Worm (Caenorhabditis elegans) whole organism, midembryonic: ENCODE results near the gene R10E8.6.

Experiments used
- T22C8.4 ChIP-seq: fragments of 200-800 bp; sonication (Bioruptor generic); IDR thresholded peaks from 2 replicates; pipeline ENCODE4 v1.3.6; 2022; ENCODE audit warnings: missing genetic modification characterization, missing compliant biosample characterization
- flt-1 ChIP-seq: fragments of 200-800 bp; sonication (Bioruptor generic); IDR thresholded peaks from 2 replicates; pipeline ENCODE4 v1.3.6; 2022; ENCODE audit warnings: missing genetic modification characterization, missing compliant biosample characterization
- ref-1 ChIP-seq: fragments of 200-800 bp; sonication (Bioruptor generic); conservative IDR thresholded peaks from 2 replicates; pipeline ENCODE4 v1.3.6; 2022; ENCODE audit warnings: missing genetic modification reagents, missing genetic modification characterization, missing compliant biosample characterization
- ztf-23 ChIP-seq: fragments of 200-800 bp; sonication (Bioruptor generic); IDR thresholded peaks from 2 replicates; pipeline ENCODE4 v1.3.6; 2022; ENCODE audit warnings: missing genetic modification reagents, missing genetic modification characterization, missing compliant biosample characterization
- ztf-29 ChIP-seq: fragments of 200-800 bp; sonication (Bioruptor generic); IDR thresholded peaks from 2 replicates; pipeline ENCODE4 v1.3.6; 2022; ENCODE audit warnings: missing genetic modification reagents, missing genetic modification characterization, missing compliant biosample characterization

- TF ChIP-seq flt-1 (no peak), ztf-23 (GFP tag; lab: Robert Waterston, UW) (no peak), T22C8.4 (GFP tag; lab: Robert Waterston, UW) (no peak), ref-1 (no peak), ztf-29 (no peak)
Observed at ce11 chrV:18236714-18237288, 29.4 kb downstream of the R10E8.6 start, which contains the start of gene R10E8.3.
